Worm (Caenorhabditis elegans) whole organism, midembryonic: ENCODE results near the gene let-418.

Experiments
- flt-1 ChIP-seq: fragments of 200-800 bp; sonication (Bioruptor generic); IDR thresholded peaks from 2 replicates; pipeline ENCODE4 v1.3.6; 2022; ENCODE audit warnings: missing genetic modification characterization, missing compliant biosample characterization
- med-1 ChIP-seq: sonication (generic microtip); optimal IDR thresholded peaks from 2 replicates; lab custom pipeline; 2017; ENCODE audit warnings: missing genetic modification characterization, mild to moderate bottlenecking, missing compliant biosample characterization, antibody characterized with exemption, missing genetic modification reagents; ENCODE audit not compliant: insufficient read depth
- ref-1 ChIP-seq: fragments of 200-800 bp; sonication (Bioruptor generic); conservative IDR thresholded peaks from 2 replicates; pipeline ENCODE4 v1.3.6; 2022; ENCODE audit warnings: missing genetic modification reagents, missing genetic modification characterization, missing compliant biosample characterization
- tab-1 ChIP-seq: fragments of 200-800 bp; sonication (Bioruptor generic); IDR thresholded peaks from 2 replicates; pipeline ENCODE4 v1.3.6; 2022; ENCODE audit warnings: missing genetic modification characterization, missing compliant biosample characterization

DNA sequence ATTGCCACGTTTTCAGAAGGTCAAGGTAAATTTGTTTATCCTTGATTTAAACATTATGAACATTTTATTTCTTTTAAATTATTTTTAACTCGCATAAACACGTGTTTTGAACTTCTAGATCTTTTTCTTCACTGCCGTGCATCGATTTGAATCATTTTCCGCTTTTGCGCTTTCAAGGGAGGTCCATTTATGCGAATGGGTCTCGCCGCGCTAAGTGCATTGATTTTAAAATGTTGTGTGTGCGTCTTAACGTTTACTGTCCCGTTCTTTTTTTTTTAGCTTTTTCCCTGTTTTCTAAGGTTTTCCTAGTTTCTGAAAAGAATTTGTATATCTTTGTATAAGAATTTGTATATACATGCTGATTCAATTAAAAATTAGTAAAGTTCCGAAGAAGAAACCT lies 1.2 kb upstream of the let-418 start:
- TF ChIP-seq tab-1 (no peak), ref-1 (GFP tag; lab: Robert Waterston, UW) (no peak), flt-1 (GFP tag; lab: Robert Waterston, UW) (no peak), med-1 (GFP tag; lab: Kevin White, UChicago) (no peak)
